Fruit fly (Drosophila melanogaster) whole organism: ENCODE measurements around the gene CG6865.

Experiments used
- CG8478 ChIP-seq: fragments of >200 bp; optimal IDR thresholded peaks from 2 replicates; lab custom pipeline; 2018; ENCODE audit warnings: inconsistent platforms
- Dll ChIP-seq: fragments of >200 bp; optimal IDR thresholded peaks from 2 replicates; lab custom pipeline; 2017
- EcR ChIP-seq, 2 experiments: fragments of >200 bp; optimal IDR thresholded peaks; 2 replicates each; lab custom pipeline; 2017; ENCODE audit warnings: missing biosample characterization in 2 of 2, missing genetic modification characterization in 2 of 2, missing genetic modification reagents in 2 of 2
- pan ChIP-seq: fragments of >200 bp; optimal IDR thresholded peaks from 2 replicates; lab custom pipeline; 2017
- psq ChIP-seq: fragments of >200 bp; optimal IDR thresholded peaks from 2 replicates; lab custom pipeline; 2017
- usp ChIP-seq: fragments of >200 bp; optimal IDR thresholded peaks from 2 replicates; lab custom pipeline; 2017; ENCODE audit warnings: missing biosample characterization, missing genetic modification characterization, mixed read lengths

DNA sequence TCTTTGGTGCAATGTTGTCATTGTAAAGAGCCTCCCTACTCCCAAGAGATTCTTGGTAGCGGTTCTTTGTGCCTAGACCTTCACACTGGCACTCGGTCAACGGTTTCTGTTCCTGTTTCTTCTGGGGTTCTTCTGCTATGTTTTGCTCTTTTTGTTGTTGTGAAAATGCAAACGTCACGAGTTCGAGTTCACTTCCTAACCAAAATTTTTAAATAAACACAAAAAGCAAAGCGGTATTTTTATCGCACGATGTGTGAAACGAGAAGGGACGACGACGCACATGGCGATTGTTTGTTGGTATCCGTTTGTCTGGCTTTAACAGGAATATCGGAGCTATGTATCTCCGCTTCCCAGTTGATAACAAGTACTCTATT lies 23.5 kb upstream of the CG6865 start:
- TF ChIP-seq psq (lab: Kevin White, UChicago) (no peak), Dll (lab: Kevin White, UChicago) (no peak), pan (lab: Kevin White, UChicago) (no peak), usp (GFP tag; lab: Kevin White, UChicago) (no peak), CG8478 (lab: Kevin White, UChicago) (no peak), EcR (GFP tag; optimal IDR thresholded peaks at IDR 0.05; lab: Kevin White, UChicago) (no peak)
